Fruit fly (Drosophila melanogaster) whole organism, prepupa: ENCODE measurements around the gene CG17477.
A peak's percentile ranks its signal among the peaks of the same experiment; 100 is the strongest.

Experiments used
- Blimp-1 ChIP-seq: fragments of 200-800 bp; sonication (Bioruptor generic); optimal IDR thresholded peaks from 3 replicates; lab custom pipeline; 2017; ENCODE audit warnings: missing biosample characterization, missing genetic modification characterization, mild to moderate bottlenecking, moderate library complexity, missing genetic modification reagents
- CG10631 ChIP-seq: fragments of 200-800 bp; sonication (Bioruptor generic); optimal IDR thresholded peaks from 2 replicates; lab custom pipeline; 2016; ENCODE audit warnings: missing biosample characterization, missing genetic modification characterization
- CG10669 ChIP-seq: fragments of 200-800 bp; sonication (Bioruptor generic); optimal IDR thresholded peaks from 3 replicates; lab custom pipeline; 2018; ENCODE audit warnings: missing biosample characterization, mild to moderate bottlenecking, missing genetic modification characterization, moderate library complexity
- CG11762 ChIP-seq: fragments of 200-800 bp; sonication (Bioruptor generic); optimal IDR thresholded peaks from 3 replicates; lab custom pipeline; 2016; ENCODE audit warnings: missing biosample characterization, missing genetic modification characterization; ENCODE audit not compliant: insufficient read depth
- CG16779 ChIP-seq: fragments of 200-800 bp; sonication (Bioruptor generic); optimal IDR thresholded peaks from 3 replicates; lab custom pipeline; 2017; ENCODE audit warnings: missing biosample characterization, mild to moderate bottlenecking, missing genetic modification characterization
- CG3032 ChIP-seq: fragments of 200-800 bp; optimal IDR thresholded peaks from 2 replicates; lab custom pipeline; 2019; ENCODE audit warnings: missing biosample characterization, mild to moderate bottlenecking, missing genetic modification characterization, moderate library complexity
- CG31627 ChIP-seq: fragments of 200-800 bp; sonication (Bioruptor generic); optimal IDR thresholded peaks from 3 replicates; lab custom pipeline; 2016; ENCODE audit warnings: missing biosample characterization, missing genetic modification characterization
- CG32006 ChIP-seq: fragments of 200-800 bp; sonication (Bioruptor generic); optimal IDR thresholded peaks from 3 replicates; lab custom pipeline; 2017; ENCODE audit warnings: missing biosample characterization, mild to moderate bottlenecking, missing genetic modification characterization
- CG34406 ChIP-seq: fragments of 200-800 bp; sonication (Bioruptor generic); optimal IDR thresholded peaks from 3 replicates; lab custom pipeline; 2016; ENCODE audit warnings: missing biosample characterization, missing genetic modification characterization
- CG3919 ChIP-seq: fragments of 200-800 bp; sonication (Bioruptor generic); optimal IDR thresholded peaks from 3 replicates; lab custom pipeline; 2016; ENCODE audit warnings: missing biosample characterization, missing genetic modification characterization
- CG6163 ChIP-seq: fragments of 200-800 bp; sonication (Bioruptor generic); IDR thresholded peaks from 3 replicates; pipeline ENCODE4 v1.3.6; 2022; ENCODE audit warnings: missing biosample characterization, missing genetic modification characterization
- CG6276 ChIP-seq: fragments of 200-800 bp; sonication (Bioruptor generic); optimal IDR thresholded peaks from 2 replicates; lab custom pipeline; 2017; ENCODE audit warnings: missing biosample characterization, mild to moderate bottlenecking, missing genetic modification characterization
- CG6792 ChIP-seq: fragments of 200-800 bp; sonication (Bioruptor generic); optimal IDR thresholded peaks from 3 replicates; lab custom pipeline; 2016; ENCODE audit warnings: missing biosample characterization, missing genetic modification characterization
- CG7368 ChIP-seq: fragments of 200-800 bp; sonication (Bioruptor generic); optimal IDR thresholded peaks from 3 replicates; lab custom pipeline; 2016; ENCODE audit warnings: missing biosample characterization, missing genetic modification characterization
- CG8119 ChIP-seq: fragments of 200-800 bp; sonication (Bioruptor generic); IDR thresholded peaks from 3 replicates; pipeline ENCODE4 v1.3.6; 2022; ENCODE audit warnings: missing biosample characterization, missing genetic modification characterization
- CG8632 ChIP-seq: fragments of 200-800 bp; sonication (Bioruptor generic); optimal IDR thresholded peaks from 3 replicates; lab custom pipeline; 2016; ENCODE audit warnings: missing biosample characterization, missing genetic modification characterization
- CG9139 ChIP-seq: fragments of 200-800 bp; sonication (Bioruptor generic); optimal IDR thresholded peaks from 3 replicates; lab custom pipeline; 2017; ENCODE audit warnings: missing biosample characterization, mild to moderate bottlenecking, missing genetic modification characterization
- Eip75B ChIP-seq: fragments of 200-800 bp; sonication (Bioruptor generic); optimal IDR thresholded peaks from 3 replicates; lab custom pipeline; 2016; ENCODE audit warnings: missing biosample characterization, missing genetic modification characterization
- Eip78C ChIP-seq: fragments of 200-800 bp; sonication (Bioruptor generic); peaks from one replicate; lab custom pipeline; 2016; ENCODE audit warnings: missing biosample characterization, missing genetic modification characterization
- Eip93F ChIP-seq: fragments of 200-800 bp; sonication (Bioruptor generic); optimal IDR thresholded peaks from 2 replicates; lab custom pipeline; 2016; ENCODE audit warnings: missing biosample characterization, mild to moderate bottlenecking, missing genetic modification characterization
- Ets96B ChIP-seq: fragments of 200-800 bp; optimal IDR thresholded peaks from 2 replicates; lab custom pipeline; 2019; ENCODE audit warnings: missing biosample characterization, mild to moderate bottlenecking, missing genetic modification characterization, moderate library complexity
- Gug ChIP-seq: fragments of 200-800 bp; sonication (Bioruptor generic); IDR thresholded peaks from 2 replicates; pipeline ENCODE4 v1.3.6; 2022; ENCODE audit warnings: missing biosample characterization, missing genetic modification characterization
- Hr39 ChIP-seq: fragments of 200-800 bp; sonication (Bioruptor generic); optimal IDR thresholded peaks from 2 replicates; lab custom pipeline; 2016; ENCODE audit warnings: missing biosample characterization, missing genetic modification characterization
- Hr4 ChIP-seq: fragments of 200-800 bp; sonication (Bioruptor generic); optimal IDR thresholded peaks from 3 replicates; lab custom pipeline; 2016; ENCODE audit warnings: missing biosample characterization, missing genetic modification characterization
- Lpt ChIP-seq: fragments of 200-800 bp; sonication (Bioruptor generic); optimal IDR thresholded peaks from 3 replicates; lab custom pipeline; 2016; ENCODE audit warnings: missing biosample characterization, missing genetic modification characterization
- Met ChIP-seq: fragments of 200-800 bp; sonication (Bioruptor generic); optimal IDR thresholded peaks from 3 replicates; lab custom pipeline; 2016; ENCODE audit warnings: missing biosample characterization, missing genetic modification characterization
- Smox ChIP-seq: fragments of 200-800 bp; sonication (Bioruptor generic); optimal IDR thresholded peaks from 3 replicates; lab custom pipeline; 2016; ENCODE audit warnings: missing biosample characterization, missing genetic modification characterization
- Sox14 ChIP-seq: fragments of 200-800 bp; sonication (Bioruptor generic); optimal IDR thresholded peaks from 3 replicates; lab custom pipeline; 2016; ENCODE audit warnings: missing biosample characterization, missing genetic modification characterization
- Sox15 ChIP-seq: fragments of 200-800 bp; sonication (Bioruptor generic); optimal IDR thresholded peaks from 3 replicates; lab custom pipeline; 2016; ENCODE audit warnings: missing biosample characterization, missing genetic modification characterization
- achi ChIP-seq: fragments of 200-800 bp; sonication (Bioruptor generic); optimal IDR thresholded peaks from 3 replicates; lab custom pipeline; 2016; ENCODE audit warnings: missing biosample characterization, missing genetic modification characterization
- acj6 ChIP-seq: fragments of 200-800 bp; sonication (Bioruptor generic); optimal IDR thresholded peaks from 3 replicates; lab custom pipeline; 2016; ENCODE audit warnings: missing biosample characterization, missing genetic modification characterization
- cyc ChIP-seq: fragments of 200-800 bp; sonication (Bioruptor generic); optimal IDR thresholded peaks from 3 replicates; lab custom pipeline; 2016; ENCODE audit warnings: missing biosample characterization, missing genetic modification characterization
- dac ChIP-seq: fragments of 200-800 bp; sonication (Bioruptor generic); optimal IDR thresholded peaks from 2 replicates; lab custom pipeline; 2017; ENCODE audit warnings: missing biosample characterization, mild to moderate bottlenecking, missing genetic modification characterization
- dsx ChIP-seq: fragments of 200-800 bp; optimal IDR thresholded peaks from 3 replicates; lab custom pipeline; 2019; ENCODE audit warnings: missing biosample characterization, mild to moderate bottlenecking, missing genetic modification characterization, moderate library complexity; ENCODE audit not compliant: poor library complexity, severe bottlenecking
- eg ChIP-seq: fragments of 200-800 bp; sonication (Bioruptor generic); IDR thresholded peaks from 3 replicates; pipeline ENCODE4 v1.3.6; 2022; ENCODE audit warnings: missing biosample characterization, missing genetic modification characterization
- esn ChIP-seq: fragments of 200-800 bp; sonication (Bioruptor generic); optimal IDR thresholded peaks from 2 replicates; lab custom pipeline; 2016; ENCODE audit warnings: missing biosample characterization, mild to moderate bottlenecking, missing genetic modification characterization, moderate library complexity
- fd85E ChIP-seq: fragments of 200-800 bp; sonication (Bioruptor generic); optimal IDR thresholded peaks from 3 replicates; lab custom pipeline; 2016; ENCODE audit warnings: missing biosample characterization, missing genetic modification characterization
- fkh ChIP-seq: fragments of 200-800 bp; sonication (Bioruptor generic); optimal IDR thresholded peaks from 3 replicates; lab custom pipeline; 2017; ENCODE audit warnings: missing biosample characterization, mild to moderate bottlenecking, missing genetic modification characterization, moderate library complexity
- lz ChIP-seq: fragments of 200-800 bp; sonication (Bioruptor generic); optimal IDR thresholded peaks from 3 replicates; lab custom pipeline; 2016; ENCODE audit warnings: missing biosample characterization, missing genetic modification characterization
- net ChIP-seq: fragments of 200-800 bp; sonication (Bioruptor generic); optimal IDR thresholded peaks from 3 replicates; lab custom pipeline; 2016; ENCODE audit warnings: missing biosample characterization, missing genetic modification characterization
- pdm3 ChIP-seq: fragments of 200-800 bp; sonication (Bioruptor generic); optimal IDR thresholded peaks from 3 replicates; lab custom pipeline; 2016; ENCODE audit warnings: missing biosample characterization, missing genetic modification characterization
- salr ChIP-seq, 2 experiments: fragments of 200-800 bp; sonication (Bioruptor generic); optimal IDR thresholded peaks; 3 replicates each; lab custom pipeline; 2016 to 2018; ENCODE audit warnings: missing biosample characterization in 2 of 2, missing genetic modification characterization in 2 of 2, mild to moderate bottlenecking in 1 of 2
- spab ChIP-seq: fragments of 200-800 bp; sonication (Bioruptor generic); optimal IDR thresholded peaks from 2 replicates; lab custom pipeline; 2017; ENCODE audit warnings: missing biosample characterization, mild to moderate bottlenecking, missing genetic modification characterization, missing genetic modification reagents
- ss ChIP-seq, 2 experiments: fragments of 200-800 bp; sonication (Bioruptor generic); optimal IDR thresholded peaks; 2 replicates in 1 of 2; 3 replicates in 1 of 2; lab custom pipeline; 2017 to 2018; ENCODE audit warnings: mild to moderate bottlenecking in 2 of 2, missing biosample characterization in 2 of 2, missing genetic modification characterization in 2 of 2, moderate library complexity in 1 of 2
- svp ChIP-seq: fragments of 200-800 bp; sonication (Bioruptor generic); peaks from one replicate; lab custom pipeline; 2016; ENCODE audit warnings: missing biosample characterization, missing genetic modification characterization
- topi ChIP-seq: fragments of 200-800 bp; sonication (Bioruptor generic); optimal IDR thresholded peaks from 3 replicates; lab custom pipeline; 2016; ENCODE audit warnings: missing biosample characterization, missing genetic modification characterization
- vri ChIP-seq: fragments of 200-800 bp; sonication (Bioruptor generic); optimal IDR thresholded peaks from 3 replicates; lab custom pipeline; 2016; ENCODE audit warnings: missing biosample characterization, mild to moderate bottlenecking, missing genetic modification characterization

CG17477 gene

DNA sequence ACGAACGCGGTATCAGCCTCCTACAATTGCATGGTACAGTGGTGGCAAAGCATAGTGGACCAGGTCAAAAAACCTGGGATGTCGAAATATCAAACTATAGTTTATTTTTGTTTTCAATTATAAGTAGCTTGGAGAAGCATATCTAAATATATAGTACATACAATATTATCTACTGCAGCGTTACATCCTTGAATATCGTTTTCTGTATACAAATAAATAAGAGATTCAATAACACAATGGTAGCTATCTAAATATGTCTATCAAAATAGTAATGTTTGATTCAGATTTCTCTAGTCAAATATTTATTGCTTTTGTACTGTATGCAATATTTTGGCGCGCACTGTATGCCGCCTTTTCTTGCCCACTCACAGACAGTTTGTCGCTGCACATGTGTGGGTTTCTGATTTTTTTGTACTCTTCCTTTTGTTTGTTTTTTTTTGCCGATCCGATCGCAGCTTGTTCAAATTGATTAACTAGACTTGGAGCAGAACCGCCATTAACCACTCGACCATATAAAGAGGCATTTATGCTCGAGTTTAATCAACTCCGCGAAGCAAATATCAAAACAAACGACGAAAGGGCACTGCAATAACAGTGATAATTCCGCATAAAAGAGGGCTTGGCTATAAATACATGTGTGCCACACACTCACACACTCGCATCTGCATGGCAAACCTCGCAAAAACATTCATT lies 45.9 kb downstream of the CG17477 start (continued):
- TF ChIP-seq Hr39 (GFP tag; lab: Kevin White, UChicago) (peak; percentile 94), CG34406 (GFP tag; lab: Kevin White, UChicago) (peak; percentile 98), cyc (GFP tag; lab: Kevin White, UChicago) (peak; percentile 94), dsx (GFP tag; lab: Kevin White, UChicago) (peak; percentile 95), CG11762 (GFP tag; lab: Kevin White, UChicago) (peak; percentile 99), Hr4 (GFP tag; lab: Kevin White, UChicago) (peak; percentile 98), salr (GFP tag; optimal IDR thresholded peaks at IDR 0.05; lab: Kevin White, UChicago) (peak; percentile 86 to 99), Eip78C (peak; percentile 100), pdm3 (peak; percentile 98)

DNA sequence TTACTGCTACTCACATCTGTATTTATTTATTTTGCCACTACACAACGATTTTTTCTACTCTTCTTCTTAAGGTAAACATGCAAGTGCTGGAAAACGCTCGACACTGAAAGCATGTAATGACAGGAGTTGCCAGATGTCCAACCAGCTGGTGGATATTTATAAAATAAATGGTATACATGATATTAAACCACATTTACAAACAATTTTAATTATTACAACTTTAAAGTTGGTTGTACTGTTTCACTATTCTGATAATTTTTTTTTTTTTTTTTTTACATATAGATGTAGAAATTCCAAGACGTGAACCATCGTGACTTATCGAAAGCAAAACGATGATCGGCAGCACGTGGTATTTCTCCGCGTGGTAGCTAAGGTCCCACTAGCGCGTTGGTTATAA lies 46.9 kb downstream of the CG17477 start, which contains the start of the genes Keap1 and kuk:
Gene Keap1, minus strand, starts transcription at position 87 of the 397 bp plus-strand sequence.
Gene kuk, plus strand, starts transcription at position 386 of the 397 bp plus-strand sequence.
- peak; percentile 66 for TF ChIP-seq Smox (GFP tag; lab: Kevin White, UChicago)
- no peak for TF ChIP-seq CG9139 (GFP tag; lab: Kevin White, UChicago)
- TF ChIP-seq Hr4 (GFP tag; lab: Kevin White, UChicago) = peak; percentile 38
- peak; percentile 70 for TF ChIP-seq lz
- TF ChIP-seq fd85E (GFP tag; lab: Kevin White, UChicago) = no peak
- TF ChIP-seq achi (GFP tag; lab: Kevin White, UChicago) = peak; percentile 17
- TF ChIP-seq Eip93F (GFP tag; lab: Kevin White, UChicago) = peak; percentile 43
- no peak for TF ChIP-seq CG6276 (GFP tag; lab: Kevin White, UChicago)
- TF ChIP-seq CG16779 (tag; lab: Kevin White, UChicago) = no peak
- TF ChIP-seq CG7368 (GFP tag; lab: Kevin White, UChicago) = no peak
- TF ChIP-seq dsx (GFP tag; lab: Kevin White, UChicago) = no peak
- TF ChIP-seq spab = no peak
- peak; percentile 23 for TF ChIP-seq Lpt
- TF ChIP-seq Hr39 (GFP tag; lab: Kevin White, UChicago) = peak; percentile 61
- TF ChIP-seq Eip75B (GFP tag; lab: Kevin White, UChicago) = peak; percentile 24
- TF ChIP-seq CG3032 (tag; lab: Kevin White, UChicago) = peak; percentile 35
- no peak for TF ChIP-seq salr (GFP tag; optimal IDR thresholded peaks at IDR 0.05; lab: Kevin White, UChicago)
- peak; percentile 65 for TF ChIP-seq CG31627 (GFP tag; lab: Kevin White, UChicago)
- TF ChIP-seq CG3919 (GFP tag; lab: Kevin White, UChicago) = peak; percentile 41
- TF ChIP-seq Eip78C = peak; percentile 27
- TF ChIP-seq dac (GFP tag; lab: Kevin White, UChicago) = no peak
- TF ChIP-seq topi (GFP tag; lab: Kevin White, UChicago) = peak; percentile 19
- TF ChIP-seq fkh (GFP tag; lab: Kevin White, UChicago) = peak; percentile 99
- peak; percentile 54 for TF ChIP-seq CG10631 (GFP tag; lab: Kevin White, UChicago)
- peak; percentile 68 for TF ChIP-seq vri (GFP tag; lab: Kevin White, UChicago)
- TF ChIP-seq net (GFP tag; lab: Kevin White, UChicago) = no peak
- no peak for TF ChIP-seq svp
- TF ChIP-seq CG8632 (GFP tag; lab: Kevin White, UChicago) = no peak
- TF ChIP-seq CG6163 (GFP tag; lab: Robert Waterston, UW) = peak; percentile 38; the same call in 1 of the 3 replicates
- TF ChIP-seq cyc (GFP tag; lab: Kevin White, UChicago) = peak; percentile 43
- peak; percentile 42 for TF ChIP-seq CG34406 (GFP tag; lab: Kevin White, UChicago)
- no peak for TF ChIP-seq ss (GFP tag; optimal IDR thresholded peaks at IDR 0.05; lab: Kevin White, UChicago)
- TF ChIP-seq CG32006 (GFP tag; lab: Kevin White, UChicago) = peak; percentile 21
- TF ChIP-seq Blimp-1 (GFP tag; lab: Kevin White, UChicago) = no peak
- TF ChIP-seq Sox14 (GFP tag; lab: Kevin White, UChicago) = peak; percentile 84
- peak; percentile 72; the same call in 1 of the 3 replicates for TF ChIP-seq eg (GFP tag; lab: Robert Waterston, UW)
- TF ChIP-seq esn (GFP tag; lab: Kevin White, UChicago) = peak; percentile 69
- TF ChIP-seq CG11762 (GFP tag; lab: Kevin White, UChicago) = peak; percentile 17
- no peak for TF ChIP-seq Ets96B (tag; lab: Kevin White, UChicago)
- peak; percentile 57 for TF ChIP-seq acj6 (GFP tag; lab: Kevin White, UChicago)
- TF ChIP-seq Gug = peak; percentile 48; the same call in 1 of the 2 replicates
- TF ChIP-seq Sox15 (GFP tag; lab: Kevin White, UChicago) = peak; percentile 17
- peak; percentile 71 for TF ChIP-seq Met
- peak; percentile 60 for TF ChIP-seq pdm3
- TF ChIP-seq CG8119 (GFP tag; lab: Robert Waterston, UW) = no peak
- no peak for TF ChIP-seq CG10669
- TF ChIP-seq CG6792 (GFP tag; lab: Kevin White, UChicago) = peak; percentile 8
